Fruit fly (Drosophila melanogaster) whole organism: Measurements from ENCODE around the gene CG43390.

Source experiments
- CG8478 ChIP-seq: fragments of >200 bp; optimal IDR thresholded peaks from 2 replicates; lab custom pipeline; 2018; ENCODE audit warnings: inconsistent platforms
- Dll ChIP-seq: fragments of >200 bp; optimal IDR thresholded peaks from 2 replicates; lab custom pipeline; 2017
- pan ChIP-seq: fragments of >200 bp; optimal IDR thresholded peaks from 2 replicates; lab custom pipeline; 2017
- psq ChIP-seq: fragments of >200 bp; optimal IDR thresholded peaks from 2 replicates; lab custom pipeline; 2017
- usp ChIP-seq: fragments of >200 bp; optimal IDR thresholded peaks from 2 replicates; lab custom pipeline; 2017; ENCODE audit warnings: missing biosample characterization, missing genetic modification characterization, mixed read lengths

DNA sequence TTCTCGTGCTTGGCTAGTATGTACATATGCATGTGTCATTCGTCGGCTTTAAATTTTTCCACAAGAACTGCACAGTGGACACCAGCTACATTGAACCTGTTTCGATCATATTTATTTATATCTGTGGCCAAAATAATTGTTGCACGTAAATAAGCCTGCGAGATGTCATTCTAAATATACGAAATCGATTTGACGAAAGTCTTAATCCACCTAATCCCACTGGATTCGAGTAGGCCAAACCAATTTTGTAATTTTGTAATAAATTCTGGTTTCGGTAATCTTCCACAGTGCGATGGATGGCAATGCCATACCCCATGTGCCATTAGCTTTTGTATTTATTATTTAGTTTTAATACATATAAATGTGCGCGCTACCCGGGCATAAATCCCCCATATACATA lies 36.8 kb downstream of the CG43390 start:
- TF ChIP-seq pan (lab: Kevin White, UChicago) (no peak), CG8478 (lab: Kevin White, UChicago) (no peak), Dll (lab: Kevin White, UChicago) (no peak), psq (lab: Kevin White, UChicago) (no peak), usp (GFP tag; lab: Kevin White, UChicago) (no peak)
